Fruit fly (Drosophila melanogaster): ENCODE data around the gene CG13947.

Gene CG13947

DNA sequence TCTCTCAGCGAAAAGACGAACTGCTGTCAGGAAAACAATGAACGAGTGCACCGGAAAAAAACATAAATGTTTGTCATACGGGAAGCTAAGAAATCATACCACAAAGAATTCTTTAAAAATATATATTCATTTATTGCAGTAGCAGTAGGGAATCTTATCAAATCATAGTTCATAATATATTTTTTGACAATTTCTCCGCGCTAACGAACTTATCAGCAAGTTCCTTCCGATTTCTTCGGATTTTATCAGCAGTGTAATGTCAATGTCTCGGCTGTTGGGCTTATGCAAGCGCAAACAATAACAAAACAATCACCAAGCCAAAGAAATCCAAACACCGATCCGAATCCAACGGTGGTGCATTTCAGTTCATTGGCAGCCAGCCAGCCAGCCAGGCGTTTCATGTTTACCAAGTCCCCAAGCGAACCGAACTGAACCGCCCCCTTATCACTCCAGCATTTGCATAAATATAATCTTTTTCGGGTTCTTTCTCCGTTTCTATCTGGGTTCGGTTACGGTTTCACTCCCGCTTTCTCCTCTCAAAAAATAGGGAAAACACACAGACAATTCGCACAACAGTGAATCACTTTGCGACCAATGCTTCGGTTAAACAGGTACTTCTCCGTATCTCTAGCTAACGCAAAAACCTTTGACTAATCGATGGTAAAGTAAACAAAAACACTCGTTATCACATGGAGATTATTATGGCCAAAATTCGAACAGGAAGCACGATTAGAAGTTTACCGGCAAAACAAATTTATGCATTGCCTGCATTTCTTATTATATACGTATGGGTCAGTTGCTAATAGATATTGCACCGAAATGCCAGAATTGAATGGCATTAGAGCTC is 48.8 kb downstream of the CG13947 start (continued):
- TF ChIP-seq CG15336 (GFP tag; IDR thresholded peaks at IDR 0.05) (peak; percentile 60), CG8319 (GFP tag; optimal IDR thresholded peaks at IDR 0.05) (no peak), Hr4 (GFP tag; optimal IDR thresholded peaks at IDR 0.05) (no peak), Sox15 (GFP tag; optimal IDR thresholded peaks at IDR 0.05) (no peak), vri (GFP tag; optimal IDR thresholded peaks at IDR 0.05) (peak; percentile 93), CG10669 (GFP tag; optimal IDR thresholded peaks at IDR 0.05) (no peak), fkh (GFP tag; optimal IDR thresholded peaks at IDR 0.05) (peak; percentile 74), CG8119 (GFP tag; IDR thresholded peaks at IDR 0.05) (peak; percentile 56; the same call in 2 of the 3 replicates), salr (GFP tag; optimal IDR thresholded peaks at IDR 0.05) (no peak), CG6854 (GFP tag; optimal IDR thresholded peaks at IDR 0.05) (no peak), achi (GFP tag; optimal IDR thresholded peaks at IDR 0.05) (no peak), Ets21C (GFP tag; optimal IDR thresholded peaks at IDR 0.05) (peak; percentile 24), CG6163 (GFP tag; IDR thresholded peaks at IDR 0.05) (no peak), pdm3 (GFP tag; optimal IDR thresholded peaks at IDR 0.05) (no peak), net (GFP tag; optimal IDR thresholded peaks at IDR 0.05) (peak; percentile 9), CG6808 (GFP tag; optimal IDR thresholded peaks at IDR 0.05) (no peak), CG31627 (GFP tag; optimal IDR thresholded peaks at IDR 0.05) (peak; percentile 49), fd59A (GFP tag; optimal IDR thresholded peaks at IDR 0.05) (no peak), Lpt (GFP tag; optimal IDR thresholded peaks at IDR 0.05) (peak; percentile 8), CG10631 (GFP tag; optimal IDR thresholded peaks at IDR 0.05) (no peak), OdsH (GFP tag; optimal IDR thresholded peaks at IDR 0.05) (no peak), CG8632 (GFP tag; optimal IDR thresholded peaks at IDR 0.05) (no peak), Blimp-1 (GFP tag; optimal IDR thresholded peaks at IDR 0.05) (no peak), CG6276 (GFP tag; optimal IDR thresholded peaks at IDR 0.05) (no peak), Eip75B (GFP tag; optimal IDR thresholded peaks at IDR 0.05) (no peak), Hr39 (GFP tag; optimal IDR thresholded peaks at IDR 0.05) (no peak), Eip78C (GFP tag) (peak; percentile 73), ss (GFP tag; optimal IDR thresholded peaks at IDR 0.05) (no peak), Eip93F (GFP tag; optimal IDR thresholded peaks at IDR 0.05) (no peak), lz (GFP tag; optimal IDR thresholded peaks at IDR 0.05) (peak; percentile 14), CG32006 (GFP tag; optimal IDR thresholded peaks at IDR 0.05) (no peak), esn (GFP tag; optimal IDR thresholded peaks at IDR 0.05) (peak; percentile 75), Ets96B (tag; optimal IDR thresholded peaks at IDR 0.05) (no peak), svp (GFP tag) (peak; percentile 81), fd85E (GFP tag; optimal IDR thresholded peaks at IDR 0.05) (no peak), CG6792 (GFP tag; optimal IDR thresholded peaks at IDR 0.05) (peak; percentile 42), Gug (GFP tag; IDR thresholded peaks at IDR 0.05) (0 out of 2 replicates have a peak, but pooled peaks have one; percentile 10)

Data from whole organism, prepupa.